Worm (Caenorhabditis elegans): ENCODE measurements around the gene tnc-2.

ce11 chrII:10500674-10501073 lies 34.0 kb downstream of the tnc-2 start:
- TF ChIP-seq C17E4.6 (GFP tag; IDR thresholded peaks at IDR 0.05) (no peak), nhr-90 (tag; optimal IDR thresholded peaks at IDR 0.05) (no peak), mel-28 (tag; optimal IDR thresholded peaks at IDR 0.05; ENCODE audit: borderline replicate concordance) (no peak), unc-62 (GFP tag; optimal IDR thresholded peaks at IDR 0.05) (no peak), ceh-100 (GFP tag; IDR thresholded peaks at IDR 0.05) (no peak), ceh-79 (tag; optimal IDR thresholded peaks at IDR 0.05) (no peak), aptf-3 (GFP tag; IDR thresholded peaks at IDR 0.05) (no peak), nhr-120 (GFP tag; IDR thresholded peaks at IDR 0.05) (no peak), T07F8.4 (tag; optimal IDR thresholded peaks at IDR 0.05) (no peak)

Measured in whole organism, young adult.